Worm (Caenorhabditis elegans): ENCODE results near the gene C31E10.6.

The C31E10.6 gene

ce11 chrX:14000198-14000748 lies 4.1 kb downstream of the C31E10.6 start:
- TF ChIP-seq fkh-2 (tag; optimal IDR thresholded peaks at IDR 0.05) (no peak), pqm-1 (tag; optimal IDR thresholded peaks at IDR 0.05) (peak; percentile 85), ceh-28 (tag; optimal IDR thresholded peaks at IDR 0.05) (peak; percentile 72), elt-2 (tag; optimal IDR thresholded peaks at IDR 0.05) (peak; percentile 69), nhr-23 (tag; optimal IDR thresholded peaks at IDR 0.05) (peak; percentile 66), zag-1 (tag; optimal IDR thresholded peaks at IDR 0.05) (no peak), lin-15B (tag; optimal IDR thresholded peaks at IDR 0.05) (no peak), egl-27 (tag; optimal IDR thresholded peaks at IDR 0.05) (no peak), pha-4 (tag; optimal IDR thresholded peaks at IDR 0.05) (peak; percentile 21), mml-1 (tag; optimal IDR thresholded peaks at IDR 0.05) (no peak), elt-3 (tag; optimal IDR thresholded peaks at IDR 0.05) (no peak)

ce11 chrX:14001494-14001974 lies 5.4 kb downstream of the C31E10.6 start, which contains the start of gene cytb-5.1:
TSS of gene cytb-5.1 (plus strand) at chrX:14001924.
- no peak for TF ChIP-seq fkh-2 (tag; optimal IDR thresholded peaks at IDR 0.05)
- TF ChIP-seq nhr-76 (tag; optimal IDR thresholded peaks at IDR 0.05), result no peak
- peak; percentile 71 for TF ChIP-seq pqm-1 (tag; optimal IDR thresholded peaks at IDR 0.05)
- no peak for TF ChIP-seq snpc-4 (tag; optimal IDR thresholded peaks at IDR 0.05)
- no peak for TF ChIP-seq ztf-4 (tag; optimal IDR thresholded peaks at IDR 0.05)
- peak; percentile 78 for TF ChIP-seq elt-2 (tag; optimal IDR thresholded peaks at IDR 0.05)
- no peak for TF ChIP-seq ceh-16 (tag; optimal IDR thresholded peaks at IDR 0.05)
- TF ChIP-seq fos-1 (tag; optimal IDR thresholded peaks at IDR 0.05), result no peak
- TF ChIP-seq nhr-23 (tag; optimal IDR thresholded peaks at IDR 0.05), result peak; percentile 58
- no peak for TF ChIP-seq lsy-12 (tag; optimal IDR thresholded peaks at IDR 0.05)
- no peak for TF ChIP-seq nhr-237 (tag; optimal IDR thresholded peaks at IDR 0.05)
- TF ChIP-seq eor-1 (tag; optimal IDR thresholded peaks at IDR 0.05), result no peak
- no peak for TF ChIP-seq skn-1 (tag; optimal IDR thresholded peaks at IDR 0.05)
- TF ChIP-seq egl-27 (tag; optimal IDR thresholded peaks at IDR 0.05), result no peak
- peak; percentile 87 for TF ChIP-seq pha-4 (tag; optimal IDR thresholded peaks at IDR 0.05)
- TF ChIP-seq jun-1 (tag; optimal IDR thresholded peaks at IDR 0.05), result peak; percentile 24
- TF ChIP-seq elt-3 (tag; optimal IDR thresholded peaks at IDR 0.05), result no peak
- TF ChIP-seq fkh-10 (GFP tag; optimal IDR thresholded peaks at IDR 0.05), result no peak
- no peak for TF ChIP-seq ceh-82 (tag; optimal IDR thresholded peaks at IDR 0.05)
- peak; percentile 41 for TF ChIP-seq nfya-1 (tag; optimal IDR thresholded peaks at IDR 0.05; ENCODE audit: insufficient read depth)
- TF ChIP-seq nhr-12 (tag; optimal IDR thresholded peaks at IDR 0.05), result no peak
- no peak for TF ChIP-seq nhr-25 (tag; optimal IDR thresholded peaks at IDR 0.05)
- no peak for TF ChIP-seq nhr-11 (tag; optimal IDR thresholded peaks at IDR 0.05)
- no peak for TF ChIP-seq hmg-11 (tag; optimal IDR thresholded peaks at IDR 0.05)
- no peak for TF ChIP-seq ama-1 (optimal IDR thresholded peaks at IDR 0.05)
- TF ChIP-seq elt-1 (tag; optimal IDR thresholded peaks at IDR 0.05), result no peak
- no peak for TF ChIP-seq nhr-77 (tag; optimal IDR thresholded peaks at IDR 0.05)
- TF ChIP-seq mdl-1 (tag; optimal IDR thresholded peaks at IDR 0.05), result no peak
- TF ChIP-seq R02D3.7 (tag; optimal IDR thresholded peaks at IDR 0.05), result no peak

DNA sequence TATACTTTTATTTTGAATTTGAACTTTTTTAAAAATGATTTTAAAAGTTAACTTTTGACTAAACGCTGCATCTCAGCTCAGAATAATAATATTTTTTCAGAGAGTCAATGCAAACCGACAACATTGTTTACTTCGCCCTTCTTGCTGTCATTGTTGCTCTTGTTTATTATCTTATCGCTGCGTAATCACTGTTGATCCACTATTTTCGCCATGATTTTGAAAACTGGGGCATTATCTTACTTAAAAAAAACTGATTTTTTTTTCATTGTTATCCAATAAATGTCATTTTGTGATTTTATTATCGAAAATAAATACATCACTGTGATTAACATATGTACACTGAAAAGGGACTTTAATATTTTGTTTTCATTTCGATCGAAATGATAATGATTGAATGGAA lies 6.6 kb downstream of the C31E10.6 start:
- TF ChIP-seq pha-4 (tag; optimal IDR thresholded peaks at IDR 0.05), result no peak
- TF ChIP-seq R02D3.7 (tag; optimal IDR thresholded peaks at IDR 0.05), result no peak
- TF ChIP-seq mml-1 (tag; optimal IDR thresholded peaks at IDR 0.05), result no peak
- no peak for TF ChIP-seq daf-12 (tag; optimal IDR thresholded peaks at IDR 0.05)
- TF ChIP-seq nfya-1 (tag; optimal IDR thresholded peaks at IDR 0.05; ENCODE audit: insufficient read depth), result no peak
- TF ChIP-seq unc-62 (GFP tag; optimal IDR thresholded peaks at IDR 0.05), result no peak
- no peak for TF ChIP-seq unc-39 (tag; optimal IDR thresholded peaks at IDR 0.05)
- TF ChIP-seq hmg-11 (tag; optimal IDR thresholded peaks at IDR 0.05), result no peak
- no peak for TF ChIP-seq nhr-28 (tag; optimal IDR thresholded peaks at IDR 0.05)
- no peak for TF ChIP-seq nhr-76 (tag; optimal IDR thresholded peaks at IDR 0.05)
- no peak for TF ChIP-seq jun-1 (tag; optimal IDR thresholded peaks at IDR 0.05)
- TF ChIP-seq ZK546.5 (tag; optimal IDR thresholded peaks at IDR 0.05), result no peak
- no peak for TF ChIP-seq ceh-82 (tag; optimal IDR thresholded peaks at IDR 0.05)
- no peak for TF ChIP-seq ceh-16 (tag; optimal IDR thresholded peaks at IDR 0.05)
- no peak for TF ChIP-seq fos-1 (tag; optimal IDR thresholded peaks at IDR 0.05)
- no peak for TF ChIP-seq tbx-2 (tag; optimal IDR thresholded peaks at IDR 0.05)
- no peak for TF ChIP-seq sea-2 (GFP tag; optimal IDR thresholded peaks at IDR 0.05)
- TF ChIP-seq fkh-10 (GFP tag; optimal IDR thresholded peaks at IDR 0.05), result no peak

All from whole organism, L3 larva.